Worm (Caenorhabditis elegans): ENCODE results near the gene cfz-2.

The cfz-2 gene

DNA sequence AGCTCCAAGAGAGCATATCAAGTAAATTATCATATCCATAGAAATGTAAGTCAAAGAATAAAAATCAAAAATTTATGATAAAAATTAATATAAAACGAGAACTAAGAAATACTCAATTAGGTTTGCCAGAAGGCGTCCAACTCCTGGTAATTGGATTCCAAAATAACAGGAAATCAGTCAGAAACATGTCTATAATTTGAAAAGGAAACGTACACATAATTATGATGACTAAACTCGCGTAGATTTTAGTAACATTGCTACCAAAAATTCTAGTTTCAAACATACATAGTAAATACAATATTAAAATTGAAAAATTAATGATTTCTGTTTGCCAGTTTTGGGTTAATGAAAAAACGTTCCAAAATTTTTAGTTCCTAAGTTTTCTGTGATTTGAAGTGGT lies 40.0 kb upstream of the cfz-2 start, which contains the start of gene srbc-33:
TSS of gene srbc-33 (minus strand) at position 101 of the 400 bp plus-strand sequence.
- no peak for TF ChIP-seq rec-8 (tag; optimal IDR thresholded peaks at IDR 0.05)
- no peak for TF ChIP-seq repo-1 (tag; optimal IDR thresholded peaks at IDR 0.05)
- no peak for TF ChIP-seq mcd-1 (GFP tag; IDR thresholded peaks at IDR 0.05)
- TF ChIP-seq rpc-1 (optimal IDR thresholded peaks at IDR 0.05): no peak
- TF ChIP-seq rpc-1 (tag; optimal IDR thresholded peaks at IDR 0.05): no peak
- no peak for TF ChIP-seq K11D2.4 (GFP tag; IDR thresholded peaks at IDR 0.05)
- TF ChIP-seq hlh-26 (GFP tag; conservative IDR thresholded peaks at IDR 0.05): no peak
- no peak for TF ChIP-seq F39B2.1 (GFP tag; IDR thresholded peaks at IDR 0.05)
- TF ChIP-seq dpl-1 (GFP tag; optimal IDR thresholded peaks at IDR 0.05): no peak
- no peak for TF ChIP-seq ceh-100 (GFP tag; IDR thresholded peaks at IDR 0.05)
- no peak for TF ChIP-seq F22D6.2 (tag; optimal IDR thresholded peaks at IDR 0.05)
- TF ChIP-seq hrde-1 (tag; optimal IDR thresholded peaks at IDR 0.05; ENCODE audit: borderline replicate concordance): no peak
- TF ChIP-seq attf-5 (GFP tag; optimal IDR thresholded peaks at IDR 0.05): no peak
- no peak for TF ChIP-seq nhr-90 (tag; optimal IDR thresholded peaks at IDR 0.05)
- TF ChIP-seq fkh-3 (tag; optimal IDR thresholded peaks at IDR 0.05): no peak
- TF ChIP-seq nfyb-1 (GFP tag; IDR thresholded peaks at IDR 0.05): no peak
- TF ChIP-seq ceh-91 (GFP tag; IDR thresholded peaks at IDR 0.05): no peak
- no peak for TF ChIP-seq K12H6.12 (tag; optimal IDR thresholded peaks at IDR 0.05)

DNA sequence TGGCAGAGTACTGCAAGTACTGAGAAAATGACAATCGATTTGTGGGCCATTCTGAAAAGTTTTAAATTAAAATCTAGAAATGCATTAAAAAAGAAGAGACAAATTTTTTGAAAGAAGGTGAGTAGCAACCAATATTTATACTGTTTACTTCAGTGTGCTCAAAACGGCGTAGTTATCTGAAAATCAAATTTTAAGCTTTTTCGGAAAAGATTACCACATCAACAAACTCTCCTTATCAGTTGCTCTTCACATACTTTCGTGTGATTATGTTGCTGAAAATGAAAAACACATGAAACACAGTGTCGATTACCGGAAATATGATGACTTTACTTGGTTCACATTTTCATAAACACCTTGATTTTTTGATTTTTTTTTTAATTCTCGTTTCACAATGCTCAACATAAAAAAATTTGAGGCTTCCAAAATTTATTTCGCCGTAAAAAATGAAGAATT lies 37.9 kb upstream of the cfz-2 start, which contains the start of gene lys-7:
TSS of gene lys-7 (minus strand) at position 51 of the 453 bp plus-strand sequence.
- TF ChIP-seq Y79H2A.3 (GFP tag; conservative IDR thresholded peaks at IDR 0.05) (no peak), B0336.3 (GFP tag; IDR thresholded peaks at IDR 0.05) (no peak), attf-3 (GFP tag; conservative IDR thresholded peaks at IDR 0.05) (no peak)

ce11 chrV:3480346-3480745 lies 35.7 kb upstream of the cfz-2 start, which contains the start of gene srbc-30:
srbc-30 (minus strand) TSS chrV:3480446.
- TF ChIP-seq madf-3 (GFP tag; IDR thresholded peaks at IDR 0.05) (no peak), aptf-2 (GFP tag; conservative IDR thresholded peaks at IDR 0.05) (no peak), ztf-25 (GFP tag; IDR thresholded peaks at IDR 0.05) (no peak), lin-40 (tag; optimal IDR thresholded peaks at IDR 0.05) (no peak), K11D2.4 (GFP tag; IDR thresholded peaks at IDR 0.05) (no peak), attf-5 (GFP tag; optimal IDR thresholded peaks at IDR 0.05) (no peak), ceh-91 (GFP tag; IDR thresholded peaks at IDR 0.05) (no peak), pha-4 (tag; optimal IDR thresholded peaks at IDR 0.05) (no peak), hlh-26 (GFP tag; conservative IDR thresholded peaks at IDR 0.05) (no peak), Y67H2A.10 (GFP tag; conservative IDR thresholded peaks at IDR 0.05) (no peak), zfh-2 (GFP tag; conservative IDR thresholded peaks at IDR 0.05) (no peak), somi-1 (GFP tag; optimal IDR thresholded peaks at IDR 0.05) (no peak), lsy-27 (tag; optimal IDR thresholded peaks at IDR 0.05; ENCODE audit: borderline replicate concordance, insufficient read depth) (no peak), ztf-22 (GFP tag; optimal IDR thresholded peaks at IDR 0.05) (no peak), ceh-58 (GFP tag; IDR thresholded peaks at IDR 0.05) (no peak)

ce11 chrV:3477496-3477895 lies 32.8 kb upstream of the cfz-2 start, which contains the start of gene srbc-31:
srbc-31 (minus strand) TSS chrV:3477596.
- TF ChIP-seq ztf-25 (GFP tag; IDR thresholded peaks at IDR 0.05) (no peak), F52B5.7 (tag; optimal IDR thresholded peaks at IDR 0.05) (no peak), T26A5.8 (tag; optimal IDR thresholded peaks at IDR 0.05) (no peak), sea-2 (GFP tag; IDR thresholded peaks at IDR 0.05) (no peak), sptf-2 (GFP tag; optimal IDR thresholded peaks at IDR 0.05) (no peak), hlh-12 (tag; optimal IDR thresholded peaks at IDR 0.05) (no peak), athp-1 (tag; optimal IDR thresholded peaks at IDR 0.05) (no peak), ztf-18 (tag; optimal IDR thresholded peaks at IDR 0.05) (no peak)

Data from whole organism, young adult.